Worm (Caenorhabditis elegans) whole organism, late embryonic: Measurements from ENCODE around the gene C05C8.5.

ENCODE experiments used
- K09A11.1 ChIP-seq: sonication (generic microtip); optimal IDR thresholded peaks from 2 replicates; lab custom pipeline; 2017; ENCODE audit warnings: antibody characterized with exemption, mild to moderate bottlenecking, missing genetic modification characterization, missing compliant biosample characterization; ENCODE audit not compliant: insufficient read depth
- T23F11.4 ChIP-seq: fragments of 200-800 bp; sonication (Bioruptor generic); optimal IDR thresholded peaks from 2 replicates; lab custom pipeline; 2018; ENCODE audit warnings: mild to moderate bottlenecking, missing genetic modification characterization, missing compliant biosample characterization
- Y22D7AL.16 ChIP-seq: sonication (generic microtip); optimal IDR thresholded peaks from 2 replicates; lab custom pipeline; 2016; ENCODE audit warnings: missing genetic modification characterization, missing compliant biosample characterization
- ama-1 ChIP-seq: fragments of 150-350 bp; optimal IDR thresholded peaks from 2 replicates; lab custom pipeline; 2014
- ceh-18 ChIP-seq: sonication (generic microtip); optimal IDR thresholded peaks from 2 replicates; lab custom pipeline; 2016; ENCODE audit warnings: missing genetic modification characterization, missing compliant biosample characterization
- ceh-19 ChIP-seq: fragments of 200-800 bp; sonication (Bioruptor generic); optimal IDR thresholded peaks from 2 replicates; lab custom pipeline; 2018; ENCODE audit warnings: mild to moderate bottlenecking, missing genetic modification characterization, missing compliant biosample characterization
- ceh-24 ChIP-seq: sonication (generic microtip); optimal IDR thresholded peaks from 2 replicates; lab custom pipeline; 2016; ENCODE audit warnings: mild to moderate bottlenecking, missing genetic modification characterization, missing compliant biosample characterization
- ceh-30 ChIP-seq: fragments of 150-350 bp; optimal IDR thresholded peaks from 2 replicates; lab custom pipeline; 2014; ENCODE audit warnings: missing biosample characterization, missing genetic modification characterization
- ceh-34 ChIP-seq: sonication (generic microtip); optimal IDR thresholded peaks from 2 replicates; lab custom pipeline; 2016; ENCODE audit warnings: mild to moderate bottlenecking, missing genetic modification characterization, missing compliant biosample characterization
- ceh-9 ChIP-seq: sonication (generic microtip); optimal IDR thresholded peaks from 2 replicates; lab custom pipeline; 2016; ENCODE audit warnings: mild to moderate bottlenecking, missing genetic modification characterization, inconsistent platforms, missing compliant biosample characterization
- dmd-4 ChIP-seq: sonication (generic microtip); optimal IDR thresholded peaks from 2 replicates; lab custom pipeline; 2016; ENCODE audit warnings: borderline replicate concordance, missing genetic modification characterization, missing compliant biosample characterization
- hlh-13 ChIP-seq: fragments of 200-800 bp; sonication (Bioruptor generic); optimal IDR thresholded peaks from 2 replicates; lab custom pipeline; 2018; ENCODE audit warnings: mild to moderate bottlenecking, missing genetic modification characterization, missing compliant biosample characterization
- hlh-8 ChIP-seq: sonication (generic microtip); optimal IDR thresholded peaks from 2 replicates; lab custom pipeline; 2016; ENCODE audit warnings: missing genotype, missing genetic modification characterization, missing compliant biosample characterization
- lim-6 ChIP-seq: sonication (generic microtip); optimal IDR thresholded peaks from 2 replicates; lab custom pipeline; 2016; ENCODE audit warnings: missing genetic modification characterization, missing compliant biosample characterization
- madf-2 ChIP-seq: sonication (generic microtip); optimal IDR thresholded peaks from 2 replicates; lab custom pipeline; 2017; ENCODE audit warnings: missing genetic modification characterization, missing compliant biosample characterization
- pha-2 ChIP-seq: sonication (generic microtip); optimal IDR thresholded peaks from 2 replicates; lab custom pipeline; 2017; ENCODE audit warnings: mild to moderate bottlenecking, missing genetic modification characterization, missing compliant biosample characterization
- pha-4 ChIP-seq: fragments of 150-350 bp; optimal IDR thresholded peaks from 2 replicates; lab custom pipeline; 2018; ENCODE audit warnings: missing biosample characterization, missing genetic modification reagents, missing genetic modification characterization
- pqm-1 ChIP-seq: sonication (generic microtip); optimal IDR thresholded peaks from 2 replicates; lab custom pipeline; 2016; ENCODE audit warnings: missing genetic modification characterization, missing compliant biosample characterization
- sdc-2 ChIP-seq: sonication (generic microtip); optimal IDR thresholded peaks from 2 replicates; lab custom pipeline; 2016; ENCODE audit warnings: missing genotype, missing genetic modification characterization, missing compliant biosample characterization
- sox-4 ChIP-seq: sonication (generic microtip); optimal IDR thresholded peaks from 2 replicates; lab custom pipeline; 2017; ENCODE audit warnings: mild to moderate bottlenecking, missing genetic modification characterization, inconsistent platforms, missing compliant biosample characterization
- tbx-2 ChIP-seq: sonication (generic microtip); optimal IDR thresholded peaks from 2 replicates; lab custom pipeline; 2016; ENCODE audit warnings: missing genetic modification characterization, missing compliant biosample characterization
- unc-42 ChIP-seq: sonication (generic microtip); optimal IDR thresholded peaks from 2 replicates; lab custom pipeline; 2016; ENCODE audit warnings: missing genotype, missing genetic modification characterization, missing compliant biosample characterization
- unc-55 ChIP-seq: sonication (generic microtip); optimal IDR thresholded peaks from 2 replicates; lab custom pipeline; 2017; ENCODE audit warnings: missing biosample characterization, missing genetic modification reagents, missing genetic modification characterization
- ztf-16 ChIP-seq: sonication (generic microtip); optimal IDR thresholded peaks from 2 replicates; lab custom pipeline; 2017; ENCODE audit warnings: missing genetic modification characterization, missing compliant biosample characterization

The C05C8.5 gene

ce11 chrV:7187295-7187694 is 47.3 kb downstream of the C05C8.5 start:
- TF ChIP-seq hlh-13 (no peak), sdc-2 (tag; lab: Kevin White, UChicago) (no peak), hlh-8 (tag; lab: Kevin White, UChicago) (no peak), tbx-2 (no peak), ama-1 (lab: Kevin White, UChicago) (no peak), dmd-4 (tag; lab: Kevin White, UChicago) (no peak), ceh-19 (GFP tag; lab: Kevin White, UChicago) (no peak), Y22D7AL.16 (tag; lab: Kevin White, UChicago) (no peak), unc-42 (no peak), pha-2 (tag; lab: Kevin White, UChicago) (no peak), K09A11.1 (no peak), pha-4 (no peak), T23F11.4 (no peak), madf-2 (tag; lab: Kevin White, UChicago) (no peak), sox-4 (no peak), ceh-30 (no peak), lim-6 (tag; lab: Kevin White, UChicago) (no peak), ztf-16 (no peak)

ce11 chrV:7186599-7186998 is 48.0 kb downstream of the C05C8.5 start:
- TF ChIP-seq ceh-18 (no peak), ceh-9 (tag; lab: Kevin White, UChicago) (no peak), ceh-24 (tag; lab: Kevin White, UChicago) (no peak), pqm-1 (no peak)

ce11 chrV:7184549-7184948 is 50.1 kb downstream of the C05C8.5 start, which contains the start of gene pitr-5:
pitr-5 (plus strand) TSS chrV:7184849.
- TF ChIP-seq unc-55 (GFP tag; lab: Kevin White, UChicago) (no peak), ceh-18 (no peak), ceh-34 (no peak)
- TF ChIP-seq, all 69 proteins: peak for 0
